Fruit fly (Drosophila melanogaster) S2 (cell line): ENCODE measurements around the gene CG9760.

ENCODE experiments used
- CG8478 ChIP-seq: fragments of >200 bp; optimal IDR thresholded peaks from 2 replicates; lab custom pipeline; 2018
- CTCF ChIP-seq, 2 experiments: fragments of >200 bp; optimal IDR thresholded peaks; 2 replicates each; lab custom pipeline; 2018

DNA sequence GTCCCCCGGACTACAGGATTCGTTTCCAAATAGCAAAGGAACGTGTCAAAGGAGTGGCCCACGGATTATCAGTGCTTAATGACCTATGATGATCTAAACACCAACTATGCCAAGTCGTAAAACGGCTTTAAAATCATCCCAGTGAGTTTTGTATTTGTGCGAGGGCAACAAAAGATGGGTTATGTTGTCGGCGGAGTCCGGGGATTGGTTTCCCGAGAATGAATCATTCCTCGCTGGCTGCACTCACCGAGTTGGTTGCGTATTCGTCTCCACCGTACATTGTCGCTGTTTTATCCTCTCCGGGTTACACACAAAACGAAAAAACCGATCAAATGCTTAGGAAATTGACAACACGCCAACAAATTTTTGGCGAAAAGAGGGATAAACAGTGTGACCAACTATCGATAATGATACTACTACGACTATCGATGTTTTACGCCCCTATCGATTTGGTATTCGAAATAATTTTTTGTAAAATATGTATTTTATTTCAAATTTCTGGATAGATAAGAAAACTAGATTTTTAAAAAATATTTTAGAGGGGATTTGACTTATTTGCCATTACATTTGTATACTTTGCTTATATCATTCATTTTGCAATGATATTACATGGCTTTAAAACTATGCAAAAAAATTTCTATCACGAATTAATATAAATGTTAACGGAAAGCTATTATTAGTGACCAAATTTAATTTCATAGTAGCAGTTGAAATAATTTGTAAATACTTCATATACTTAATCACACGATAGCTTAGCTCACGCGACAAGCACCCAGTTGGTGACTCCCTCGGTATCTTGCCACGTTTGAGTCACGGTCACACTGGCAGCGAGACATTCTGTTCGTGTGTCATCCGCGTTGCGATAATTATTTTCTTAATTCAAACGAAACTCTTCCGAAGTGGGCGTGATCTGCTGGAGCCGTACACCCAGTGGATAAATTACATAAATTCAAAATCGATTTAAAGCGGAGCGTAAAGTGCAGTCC, 17.5 kb downstream of the CG9760 start, which contains the start of the genes eIF3l and Nrx-IV:
- TF ChIP-seq CG8478 (lab: Kevin White, UChicago) (no peak), CTCF (optimal IDR thresholded peaks at IDR 0.05; lab: Kevin White, UChicago) (no peak)
